Fruit fly (Drosophila melanogaster) Kc167 (cell line): ENCODE measurements around the gene mRpL37.

Experiments
- Myc ChIP-seq: fragments of >200 bp; optimal IDR thresholded peaks from 2 replicates; lab custom pipeline; 2017; ENCODE audit warnings: missing external identifiers
- Sin3A ChIP-seq: fragments of >200 bp; optimal IDR thresholded peaks from 2 replicates; lab custom pipeline; 2018; ENCODE audit warnings: missing external identifiers
- h ChIP-seq: fragments of >200 bp; optimal IDR thresholded peaks from 3 replicates; lab custom pipeline; 2018; ENCODE audit warnings: missing external identifiers
- insv ChIP-seq: fragments of >200 bp; optimal IDR thresholded peaks from 3 replicates; lab custom pipeline; 2018; ENCODE audit warnings: missing external identifiers
- psq ChIP-seq: fragments of >200 bp; optimal IDR thresholded peaks from 2 replicates; lab custom pipeline; 2017; ENCODE audit warnings: missing external identifiers
- ttk ChIP-seq: sonication (Bioruptor generic); optimal IDR thresholded peaks from 2 replicates; lab custom pipeline; 2017; ENCODE audit warnings: missing external identifiers

The mRpL37 gene

DNA sequence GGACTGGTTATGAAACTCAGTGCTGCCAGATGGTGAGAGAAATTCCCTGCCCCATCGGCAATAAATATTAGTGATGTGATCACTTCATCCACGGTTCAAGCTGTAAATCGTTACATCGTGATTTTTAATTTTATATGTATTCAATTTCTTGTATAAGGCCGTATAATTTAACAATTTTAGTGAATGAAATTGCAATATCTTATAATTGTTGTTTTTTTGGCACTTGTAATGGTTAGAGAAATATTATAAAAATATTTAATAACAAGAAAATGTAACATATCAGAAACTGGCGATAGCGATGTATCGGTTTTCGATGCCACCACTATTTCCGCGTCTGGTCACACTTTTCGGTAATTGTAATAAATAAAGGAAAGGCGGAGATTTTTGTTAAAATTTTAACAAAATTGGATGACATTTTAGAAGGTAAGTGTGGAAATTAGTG lies at the start of gene mRpL37, which contains the start of gene Rbp1:
mRpL37 (minus strand) TSS at position 35 of the 442 bp plus-strand sequence.
Rbp1 (plus strand) TSS at position 326 of the 442 bp plus-strand sequence.
- TF ChIP-seq ttk (lab: Kevin White, UChicago) (no peak), psq (lab: Kevin White, UChicago) (no peak), h (no peak), Myc (no peak), insv (lab: Kevin White, UChicago) (no peak), Sin3A (lab: Kevin White, UChicago) (no peak)

DNA sequence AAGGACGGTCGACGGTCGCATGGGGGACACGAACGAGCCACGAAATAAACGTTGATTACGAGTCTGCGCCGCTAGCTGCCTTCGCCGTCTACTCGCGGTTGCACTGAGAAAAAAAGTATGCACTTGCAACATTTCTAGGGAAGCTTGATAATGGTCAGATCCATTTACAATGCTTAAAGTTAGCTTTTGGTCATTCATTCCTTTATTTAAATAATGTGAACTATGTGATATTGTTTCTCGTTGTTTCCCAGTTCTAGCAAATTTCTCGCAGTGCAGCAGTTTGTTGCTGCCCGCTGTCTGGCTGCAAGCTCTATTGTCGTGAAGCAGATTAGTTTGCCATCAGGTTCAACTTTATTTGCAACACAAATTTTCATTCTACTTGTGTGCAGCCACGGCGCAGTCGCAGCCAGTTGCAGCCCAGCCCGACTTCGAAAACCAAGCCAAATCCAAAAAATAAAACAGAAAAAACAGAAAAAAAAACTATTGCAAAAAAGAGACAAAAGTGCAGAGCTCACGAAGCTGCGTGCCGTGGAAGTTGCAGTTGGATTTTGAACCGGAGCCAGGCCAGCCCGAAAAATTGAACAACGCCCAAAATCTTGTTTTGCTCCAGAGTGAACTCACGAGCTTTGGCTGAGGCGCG lies 48.8 kb upstream of the mRpL37 start:
- TF ChIP-seq insv (lab: Kevin White, UChicago): no peak
- TF ChIP-seq Myc: no peak

DNA sequence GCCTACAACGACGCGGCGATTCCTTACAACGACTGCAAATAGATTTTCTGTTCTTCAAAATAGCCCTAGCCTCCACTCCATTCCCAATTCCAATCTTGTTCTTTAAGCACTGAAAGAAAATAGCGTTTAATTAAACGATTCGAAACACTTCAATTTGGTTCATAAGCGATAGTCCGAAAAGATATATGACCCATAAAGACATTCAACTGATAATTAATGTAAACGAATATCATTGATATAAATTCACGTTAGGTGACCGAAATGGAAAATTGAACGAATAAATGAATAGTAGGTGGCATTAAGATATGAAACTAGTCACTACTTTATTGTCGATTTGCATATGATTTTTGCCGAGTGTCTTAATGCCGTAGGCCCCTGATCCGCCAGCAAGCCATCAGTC lies 45.9 kb upstream of the mRpL37 start:
- TF ChIP-seq insv (lab: Kevin White, UChicago): no peak
- TF ChIP-seq Myc: no peak
- TF ChIP-seq h: no peak
- no peak for TF ChIP-seq psq (lab: Kevin White, UChicago)
- TF ChIP-seq ttk (lab: Kevin White, UChicago): no peak
- TF ChIP-seq Sin3A (lab: Kevin White, UChicago): no peak

- TF ChIP-seq psq (lab: Kevin White, UChicago) (no peak), insv (lab: Kevin White, UChicago) (no peak), Sin3A (lab: Kevin White, UChicago) (no peak), ttk (lab: Kevin White, UChicago) (no peak), h (no peak), Myc (no peak)
Observed at dm6 chr3R:10828688-10829087, 44.8 kb upstream of the mRpL37 start.

DNA sequence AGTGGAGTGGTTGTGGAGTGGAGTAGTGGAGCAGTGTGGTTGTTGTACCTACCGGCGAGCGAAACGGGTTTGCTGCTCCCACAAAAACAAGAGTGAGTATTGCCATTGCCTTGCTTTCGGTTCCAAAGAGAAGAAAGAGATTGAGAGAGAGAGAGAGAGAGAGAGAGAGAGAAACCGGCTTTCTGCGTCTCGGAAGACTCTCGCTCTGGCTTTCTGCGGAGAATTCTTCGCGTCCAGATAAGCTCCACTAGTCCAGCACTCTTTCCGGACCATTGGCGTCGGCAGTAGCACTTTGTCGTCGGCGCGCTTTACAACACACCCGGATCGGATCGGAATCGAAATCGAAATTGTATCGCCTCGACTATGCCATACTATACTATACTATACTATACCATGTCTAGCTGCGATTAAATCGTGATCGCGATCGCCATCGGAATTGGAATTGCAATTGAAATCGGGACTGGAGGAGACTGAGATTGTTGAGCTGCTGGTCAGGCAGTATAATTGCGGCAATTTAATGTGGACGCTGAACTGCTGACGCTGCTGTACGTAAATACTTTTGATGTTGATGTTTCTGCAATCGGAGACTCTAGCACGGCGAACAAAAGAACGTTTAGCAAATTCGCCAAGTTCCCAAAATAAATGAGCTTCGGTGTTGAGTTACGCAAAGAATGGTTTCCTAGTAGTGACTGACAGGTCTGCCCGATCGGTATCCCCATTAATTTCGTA lies 43.1 kb upstream of the mRpL37 start, which contains the start of gene Cad86C:
Cad86C (plus strand) TSS at position 284 of the 729 bp plus-strand sequence.
- TF ChIP-seq psq (lab: Kevin White, UChicago) (no peak), ttk (lab: Kevin White, UChicago) (no peak), insv (lab: Kevin White, UChicago) (no peak), h (no peak), Sin3A (lab: Kevin White, UChicago) (no peak), Myc (no peak)

dm6 chr3R:10815032-10815431 lies 31.1 kb upstream of the mRpL37 start, which contains the start of the genes CG14693 and TTLL15:
Gene CG14693, minus strand, starts transcription at chr3R:10815047.
Gene TTLL15, plus strand, starts transcription at chr3R:10815288.
- TF ChIP-seq Sin3A (lab: Kevin White, UChicago) (no peak), insv (lab: Kevin White, UChicago) (no peak), ttk (lab: Kevin White, UChicago) (no peak), h (no peak), psq (lab: Kevin White, UChicago) (no peak), Myc (no peak)

DNA sequence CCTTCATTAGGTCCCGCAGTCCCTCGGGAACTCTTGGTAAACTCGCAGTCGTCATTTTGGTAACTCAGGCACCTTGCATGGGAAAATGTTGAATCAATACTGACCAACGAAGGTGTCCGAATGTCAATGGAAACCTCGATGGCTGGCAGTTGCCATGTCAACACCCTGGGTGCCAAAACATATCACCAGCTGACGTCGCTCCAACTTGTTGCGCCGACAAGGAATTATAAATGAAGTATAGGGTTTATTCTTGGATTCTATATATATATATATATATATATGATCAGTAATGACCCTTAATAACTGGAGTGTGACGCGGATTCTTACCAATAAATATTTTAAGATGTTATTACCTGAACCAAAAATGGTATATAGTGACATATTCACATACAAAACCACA lies 20.0 kb upstream of the mRpL37 start, which contains the start of gene CG14692:
CG14692 (minus strand) TSS at position 101 of the 400 bp plus-strand sequence.
- TF ChIP-seq h: no peak
- no peak for TF ChIP-seq psq (lab: Kevin White, UChicago)
- TF ChIP-seq Sin3A (lab: Kevin White, UChicago): no peak
- no peak for TF ChIP-seq ttk (lab: Kevin White, UChicago)
- TF ChIP-seq Myc: no peak

DNA sequence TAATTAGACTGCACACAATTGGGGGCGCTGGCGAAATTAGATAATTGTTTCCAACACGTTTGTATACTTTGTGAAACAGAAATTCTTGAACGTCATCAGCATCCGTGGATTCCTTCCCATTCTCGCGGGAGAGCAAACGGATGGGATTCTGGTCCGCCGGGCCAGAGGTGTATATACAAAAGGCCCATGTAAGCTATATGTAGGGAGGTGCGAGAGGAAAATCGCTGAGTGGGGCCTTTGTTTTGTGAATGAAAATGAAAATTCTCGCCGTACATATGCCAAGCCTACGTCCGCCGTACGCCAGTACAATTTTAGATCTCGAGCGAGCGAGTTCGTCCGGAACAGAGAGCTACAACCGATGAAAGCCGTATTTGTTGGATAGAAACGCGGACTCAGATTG lies 8.7 kb upstream of the mRpL37 start, which contains the start of gene CG14687:
CG14687 (plus strand) TSS at position 301 of the 400 bp plus-strand sequence.
- TF ChIP-seq psq (lab: Kevin White, UChicago) (no peak), Sin3A (lab: Kevin White, UChicago) (no peak), insv (lab: Kevin White, UChicago) (no peak), h (no peak), Myc (no peak), ttk (lab: Kevin White, UChicago) (no peak)

dm6 chr3R:10788186-10788585 lies 4.3 kb upstream of the mRpL37 start, which contains the start of the genes Art1 and Mcm5:
Gene Art1, minus strand, starts transcription at chr3R:10788226.
Gene Mcm5, plus strand, starts transcription at chr3R:10788524.
- TF ChIP-seq insv (lab: Kevin White, UChicago) (no peak), psq (lab: Kevin White, UChicago) (no peak), ttk (lab: Kevin White, UChicago) (no peak), Myc (no peak), Sin3A (lab: Kevin White, UChicago) (no peak), h (no peak)

dm6 chr3R:10782167-10782566 lies 1.7 kb downstream of the mRpL37 start, which contains the start of gene CG42633:
Gene CG42633, minus strand, starts transcription at chr3R:10782267.
- TF ChIP-seq h (no peak), insv (lab: Kevin White, UChicago) (no peak), Myc (no peak), ttk (lab: Kevin White, UChicago) (no peak), psq (lab: Kevin White, UChicago) (no peak), Sin3A (lab: Kevin White, UChicago) (no peak)

DNA sequence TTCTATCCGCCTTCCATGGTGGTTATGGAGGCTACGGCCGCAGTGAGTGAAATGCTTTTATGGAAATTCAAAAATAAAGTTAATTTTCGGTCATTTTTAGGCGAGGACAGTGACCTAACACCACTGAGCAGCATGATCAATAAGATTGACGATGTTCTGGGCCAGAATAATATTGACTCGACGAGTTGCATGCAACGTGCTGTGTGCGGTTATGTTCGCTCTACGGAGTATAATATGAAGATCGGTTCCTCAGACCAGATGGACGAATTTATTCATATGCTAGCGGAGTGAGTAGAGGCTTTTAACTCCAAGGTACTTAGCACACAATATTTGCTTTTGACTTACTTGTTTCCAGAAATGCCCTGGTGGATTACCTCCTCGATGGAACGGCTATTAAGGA lies 3.7 kb downstream of the mRpL37 start:
- TF ChIP-seq insv (lab: Kevin White, UChicago) (no peak), Myc (no peak), h (no peak), Sin3A (lab: Kevin White, UChicago) (no peak), ttk (lab: Kevin White, UChicago) (no peak), psq (lab: Kevin White, UChicago) (no peak)

DNA sequence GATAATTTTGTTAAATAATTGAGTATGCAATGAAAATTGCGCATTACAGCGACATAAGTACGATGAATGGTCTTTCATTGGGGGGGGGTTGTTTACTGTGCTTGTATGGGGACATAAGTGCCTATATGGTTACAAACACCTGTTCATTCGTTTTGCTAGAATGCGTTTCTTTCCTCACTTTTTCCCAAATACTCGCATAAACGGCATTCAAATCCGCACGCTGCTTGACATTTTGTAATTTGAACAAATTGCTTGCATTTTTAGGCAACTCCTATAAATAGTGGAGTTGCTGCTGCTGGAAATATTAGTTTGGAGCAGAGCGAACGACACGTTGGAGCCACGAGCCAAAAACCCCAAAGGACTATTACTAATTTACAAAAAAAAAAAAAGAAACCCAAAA lies 4.6 kb downstream of the mRpL37 start, which contains the start of gene Desi:
Desi (plus strand) TSS at position 301 of the 400 bp plus-strand sequence.
- TF ChIP-seq Sin3A (lab: Kevin White, UChicago) (no peak), h (no peak), insv (lab: Kevin White, UChicago) (no peak), ttk (lab: Kevin White, UChicago) (no peak), psq (lab: Kevin White, UChicago) (no peak), Myc (no peak)
